Fruit fly (Drosophila melanogaster) Kc167 (cell line): ENCODE results near the gene hob.

Experiments used
- insv ChIP-seq: fragments of >200 bp; optimal IDR thresholded peaks from 3 replicates; lab custom pipeline; 2018; ENCODE audit warnings: missing external identifiers
- psq ChIP-seq: fragments of >200 bp; optimal IDR thresholded peaks from 2 replicates; lab custom pipeline; 2017; ENCODE audit warnings: missing external identifiers

- TF ChIP-seq psq (lab: Kevin White, UChicago), result no peak
- TF ChIP-seq insv, result no peak
Measured at dm6 chr3L:3240597-3241367, 22.1 kb upstream of the hob start.
